Fruit fly (Drosophila melanogaster) whole organism, embryonic: Measurements from ENCODE around the gene atl.

Experiments
- CG10147 ChIP-seq: fragments of 200-800 bp; sonication (Bioruptor generic); optimal IDR thresholded peaks from 2 replicates; lab custom pipeline; 2019; ENCODE audit warnings: missing biosample characterization, mild to moderate bottlenecking, missing genetic modification characterization, moderate library complexity
- CG10979 ChIP-seq: fragments of 200-800 bp; sonication (Bioruptor generic); optimal IDR thresholded peaks from 2 replicates; lab custom pipeline; 2018; ENCODE audit warnings: missing biosample characterization, mild to moderate bottlenecking, missing genetic modification characterization, moderate library complexity
- CG11504 ChIP-seq: fragments of 200-800 bp; sonication (Bioruptor generic); optimal IDR thresholded peaks from 3 replicates; lab custom pipeline; 2019; ENCODE audit warnings: missing biosample characterization, mild to moderate bottlenecking, missing genetic modification characterization, moderate library complexity
- CG12391 ChIP-seq: fragments of 200-800 bp; sonication (Bioruptor generic); optimal IDR thresholded peaks from 3 replicates; lab custom pipeline; 2018; ENCODE audit warnings: missing biosample characterization, mild to moderate bottlenecking, missing genetic modification characterization, moderate library complexity
- CG12659 ChIP-seq: fragments of 200-800 bp; sonication (Bioruptor generic); optimal IDR thresholded peaks from 3 replicates; lab custom pipeline; 2017; ENCODE audit warnings: mild to moderate bottlenecking, missing biosample characterization, missing genetic modification reagents, missing genetic modification characterization
- CG12744 ChIP-seq: fragments of 200-800 bp; sonication (Bioruptor generic); optimal IDR thresholded peaks from 2 replicates; lab custom pipeline; 2016; ENCODE audit warnings: missing biosample characterization, missing genetic modification characterization
- CG1529 ChIP-seq: fragments of 200-800 bp; sonication (Bioruptor generic); optimal IDR thresholded peaks from 3 replicates; lab custom pipeline; 2018; ENCODE audit warnings: missing biosample characterization, missing genetic modification characterization
- CG17385 ChIP-seq: fragments of 200-800 bp; sonication (Bioruptor generic); optimal IDR thresholded peaks from 3 replicates; lab custom pipeline; 2018; ENCODE audit warnings: missing biosample characterization, mild to moderate bottlenecking, missing genetic modification characterization
- CG17829 ChIP-seq: fragments of 200-800 bp; optimal IDR thresholded peaks from 2 replicates; lab custom pipeline; 2019; ENCODE audit warnings: missing biosample characterization, mild to moderate bottlenecking, missing genetic modification characterization, moderate library complexity
- CG18262 ChIP-seq: fragments of 200-800 bp; optimal IDR thresholded peaks from 3 replicates; lab custom pipeline; 2019; ENCODE audit warnings: missing biosample characterization, mild to moderate bottlenecking, missing genetic modification characterization, moderate library complexity
- CG18599 ChIP-seq: fragments of 200-800 bp; sonication (Bioruptor generic); optimal IDR thresholded peaks from 3 replicates; lab custom pipeline; 2017; ENCODE audit warnings: missing biosample characterization, missing genetic modification characterization, mild to moderate bottlenecking, moderate library complexity, missing genetic modification reagents
- CG18764 ChIP-seq: fragments of 200-800 bp; sonication (Bioruptor generic); optimal IDR thresholded peaks from 3 replicates; lab custom pipeline; 2016; ENCODE audit warnings: missing biosample characterization, missing genetic modification characterization
- CG2678 ChIP-seq: fragments of 200-800 bp; sonication (Bioruptor generic); optimal IDR thresholded peaks from 3 replicates; lab custom pipeline; 2019; ENCODE audit warnings: missing biosample characterization, mild to moderate bottlenecking, missing genetic modification characterization, moderate library complexity
- CG32532 ChIP-seq: fragments of 200-800 bp; sonication (Bioruptor generic); IDR thresholded peaks from 2 replicates; pipeline ENCODE4 v1.3.6; 2022; ENCODE audit warnings: missing biosample characterization, missing genetic modification characterization
- CG3838 ChIP-seq: fragments of 200-800 bp; sonication (Bioruptor generic); optimal IDR thresholded peaks from 3 replicates; lab custom pipeline; 2016; ENCODE audit warnings: missing biosample characterization, missing genetic modification characterization
- CG4854 ChIP-seq: fragments of 200-800 bp; sonication (Bioruptor generic); optimal IDR thresholded peaks from 2 replicates; lab custom pipeline; 2016; ENCODE audit warnings: missing biosample characterization, missing genetic modification characterization, inconsistent platforms
- CG7928 ChIP-seq: fragments of 200-800 bp; sonication (Bioruptor generic); optimal IDR thresholded peaks from 2 replicates; lab custom pipeline; 2017; ENCODE audit warnings: missing biosample characterization, mild to moderate bottlenecking, missing genetic modification characterization
- CG8944 ChIP-seq: fragments of 200-800 bp; sonication (Bioruptor generic); optimal IDR thresholded peaks from 3 replicates; lab custom pipeline; 2016; ENCODE audit warnings: missing biosample characterization, missing genetic modification characterization
- Dip2 ChIP-seq: fragments of 200-800 bp; sonication (Bioruptor generic); IDR thresholded peaks from 2 replicates; pipeline ENCODE4 v1.3.6; 2022; ENCODE audit warnings: missing biosample characterization, missing genetic modification characterization
- E2f1 ChIP-seq: fragments of 200-800 bp; sonication (Bioruptor generic); IDR thresholded peaks from 2 replicates; pipeline ENCODE4 v1.3.6; 2022; ENCODE audit warnings: missing biosample characterization, missing genetic modification characterization
- Fer2 ChIP-seq: fragments of 200-800 bp; sonication (Bioruptor generic); optimal IDR thresholded peaks from 2 replicates; lab custom pipeline; 2018; ENCODE audit warnings: missing biosample characterization, mild to moderate bottlenecking, missing genetic modification characterization, moderate library complexity
- HLH54F ChIP-seq: fragments of 200-800 bp; sonication (Bioruptor generic); optimal IDR thresholded peaks from 3 replicates; lab custom pipeline; 2016; ENCODE audit warnings: missing biosample characterization, missing genetic modification characterization
- HmgZ ChIP-seq: fragments of 200-800 bp; sonication (Bioruptor generic); optimal IDR thresholded peaks from 2 replicates; lab custom pipeline; 2018; ENCODE audit warnings: missing biosample characterization, mild to moderate bottlenecking, missing genetic modification characterization
- MESR4 ChIP-seq: fragments of 200-800 bp; sonication (Bioruptor generic); optimal IDR thresholded peaks from 2 replicates; lab custom pipeline; 2018; ENCODE audit warnings: missing biosample characterization, mild to moderate bottlenecking, missing genetic modification characterization, moderate library complexity
- Mes4 ChIP-seq: fragments of 200-800 bp; sonication (Bioruptor generic); optimal IDR thresholded peaks from 2 replicates; lab custom pipeline; 2016; ENCODE audit warnings: missing biosample characterization, missing genetic modification characterization
- NC2β ChIP-seq: fragments of 200-800 bp; sonication (Bioruptor generic); optimal IDR thresholded peaks from 2 replicates; lab custom pipeline; 2016; ENCODE audit warnings: missing biosample characterization, missing genetic modification characterization
- Spps ChIP-seq: fragments of 200-800 bp; sonication (Bioruptor generic); optimal IDR thresholded peaks from 2 replicates; lab custom pipeline; 2018; ENCODE audit warnings: missing biosample characterization, mild to moderate bottlenecking, missing genetic modification characterization
- Stat92E ChIP-seq, 3 experiments: fragments of >200 bp in 2 of 3; fragments of 200-800 bp in 1 of 3; sonication (Bioruptor generic) in 1 of 3; optimal IDR thresholded peaks; 2 replicates each; lab custom pipeline; 2017 to 2019; ENCODE audit warnings: missing biosample characterization in 3 of 3, missing genetic modification characterization in 3 of 3, mild to moderate bottlenecking in 1 of 3, moderate library complexity in 1 of 3
- Usf ChIP-seq: fragments of 200-800 bp; sonication (Bioruptor generic); optimal IDR thresholded peaks from 2 replicates; lab custom pipeline; 2017; ENCODE audit warnings: missing genotype, missing biosample characterization, missing genetic modification characterization
- Xrp1 ChIP-seq: fragments of 200-800 bp; sonication (Bioruptor generic); IDR thresholded peaks from 2 replicates; pipeline ENCODE4 v1.3.6; 2022; ENCODE audit warnings: missing biosample characterization, missing genetic modification characterization
- ab ChIP-seq: fragments of 200-800 bp; sonication (Bioruptor generic); optimal IDR thresholded peaks from 2 replicates; lab custom pipeline; 2016; ENCODE audit warnings: missing biosample characterization, missing genetic modification characterization
- bcd ChIP-seq: fragments of 200-800 bp; sonication (Bioruptor generic); optimal IDR thresholded peaks from 2 replicates; lab custom pipeline; 2017; ENCODE audit warnings: missing biosample characterization, mild to moderate bottlenecking, missing genetic modification characterization
- cad ChIP-seq: fragments of >200 bp; optimal IDR thresholded peaks from 2 replicates; lab custom pipeline; 2017; ENCODE audit warnings: missing biosample characterization, missing genetic modification characterization
- danr ChIP-seq: fragments of 200-800 bp; sonication (Bioruptor generic); IDR thresholded peaks from 2 replicates; pipeline ENCODE4 v1.3.6; 2022; ENCODE audit warnings: missing biosample characterization, missing genetic modification characterization
- dati ChIP-seq: fragments of 200-800 bp; sonication (Bioruptor generic); IDR thresholded peaks from 2 replicates; pipeline ENCODE4 v1.3.6; 2022; ENCODE audit warnings: missing biosample characterization, missing genetic modification characterization
- disco-r ChIP-seq: fragments of 200-800 bp; sonication (Bioruptor generic); optimal IDR thresholded peaks from 2 replicates; lab custom pipeline; 2016; ENCODE audit warnings: missing biosample characterization, missing genetic modification characterization
- dm ChIP-seq: fragments of 200-800 bp; sonication (Bioruptor generic); optimal IDR thresholded peaks from 3 replicates; lab custom pipeline; 2016; ENCODE audit warnings: missing biosample characterization, missing genetic modification characterization
- en ChIP-seq: fragments of 200-800 bp; sonication (Bioruptor generic); optimal IDR thresholded peaks from 2 replicates; lab custom pipeline; 2016; ENCODE audit warnings: missing biosample characterization, missing genetic modification characterization
- fd3F ChIP-seq: fragments of 200-800 bp; sonication (Bioruptor generic); optimal IDR thresholded peaks from 2 replicates; lab custom pipeline; 2018; ENCODE audit warnings: missing biosample characterization, mild to moderate bottlenecking, missing genetic modification characterization, moderate library complexity
- fd64A ChIP-seq: fragments of 200-800 bp; sonication (Bioruptor generic); optimal IDR thresholded peaks from 3 replicates; lab custom pipeline; 2018; ENCODE audit warnings: missing biosample characterization, mild to moderate bottlenecking, missing genetic modification characterization
- ftz-f1 ChIP-seq: fragments of 200-800 bp; sonication (Bioruptor generic); optimal IDR thresholded peaks from 2 replicates; lab custom pipeline; 2016; ENCODE audit warnings: missing biosample characterization, missing genetic modification characterization
- lab ChIP-seq: fragments of 200-800 bp; sonication (Bioruptor generic); optimal IDR thresholded peaks from 3 replicates; lab custom pipeline; 2017; ENCODE audit warnings: missing biosample characterization, missing genetic modification characterization, mild to moderate bottlenecking, moderate library complexity, missing genetic modification reagents
- lilli ChIP-seq: fragments of 200-800 bp; sonication (Bioruptor generic); optimal IDR thresholded peaks from 3 replicates; lab custom pipeline; 2016; ENCODE audit warnings: missing biosample characterization, missing genetic modification characterization
- p53 ChIP-seq: fragments of 200-800 bp; sonication (Bioruptor generic); optimal IDR thresholded peaks from 2 replicates; lab custom pipeline; 2016; ENCODE audit warnings: missing biosample characterization, missing genetic modification characterization
- scrt ChIP-seq: fragments of 200-800 bp; sonication (Bioruptor generic); optimal IDR thresholded peaks from 2 replicates; lab custom pipeline; 2018; ENCODE audit warnings: missing biosample characterization, mild to moderate bottlenecking, missing genetic modification characterization, moderate library complexity
- sd ChIP-seq: fragments of 200-800 bp; sonication (Bioruptor generic); optimal IDR thresholded peaks from 3 replicates; lab custom pipeline; 2018; ENCODE audit warnings: missing biosample characterization, mild to moderate bottlenecking, missing genetic modification characterization, moderate library complexity
- sisA ChIP-seq: fragments of 200-800 bp; sonication (Bioruptor generic); IDR thresholded peaks from 2 replicates; pipeline ENCODE4 v1.3.6; 2022; ENCODE audit warnings: missing biosample characterization, missing genetic modification characterization
- slbo ChIP-seq: fragments of 200-800 bp; sonication (Bioruptor generic); IDR thresholded peaks from 2 replicates; pipeline ENCODE4 v1.3.6; 2022; ENCODE audit warnings: missing biosample characterization, missing genetic modification characterization
- tap ChIP-seq: fragments of 200-800 bp; optimal IDR thresholded peaks from 3 replicates; lab custom pipeline; 2019; ENCODE audit warnings: missing biosample characterization, mild to moderate bottlenecking, missing genetic modification characterization, moderate library complexity
- trem ChIP-seq: fragments of 200-800 bp; optimal IDR thresholded peaks from 3 replicates; lab custom pipeline; 2019; ENCODE audit warnings: missing biosample characterization, mild to moderate bottlenecking, missing genetic modification characterization, moderate library complexity
- trh ChIP-seq: fragments of 200-800 bp; sonication (Bioruptor generic); optimal IDR thresholded peaks from 2 replicates; lab custom pipeline; 2016; ENCODE audit warnings: missing biosample characterization, missing genetic modification characterization
- tup ChIP-seq: fragments of 200-800 bp; sonication (Bioruptor generic); optimal IDR thresholded peaks from 2 replicates; lab custom pipeline; 2016; ENCODE audit warnings: missing biosample characterization, mild to moderate bottlenecking, missing genetic modification characterization, moderate library complexity

atl gene

DNA sequence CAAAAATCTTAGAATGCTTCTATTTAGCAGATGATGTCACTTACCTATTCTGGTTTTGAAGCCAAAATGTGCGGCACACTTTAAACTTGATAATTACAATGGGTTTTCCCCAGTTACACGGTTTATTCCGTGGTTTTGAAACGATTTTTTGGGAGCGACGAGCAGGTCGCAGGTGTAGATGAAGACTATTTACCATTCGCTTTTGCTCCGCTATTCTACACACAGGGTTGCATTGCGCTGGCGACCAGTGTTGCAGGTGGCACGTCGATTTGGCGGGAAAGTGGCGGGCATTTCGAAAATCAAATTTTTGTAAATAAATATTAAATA is 42.8 kb upstream of the atl start, which contains the start of gene REPTOR (continued):
- TF ChIP-seq fd64A (GFP tag; lab: Kevin White, UChicago) (no peak), disco-r (GFP tag; lab: Kevin White, UChicago) (no peak), lilli (GFP tag; lab: Kevin White, UChicago) (peak; percentile 5), ab (GFP tag; lab: Kevin White, UChicago) (no peak), CG10147 (GFP tag; lab: Kevin White, UChicago) (peak; percentile 16), Mes4 (no peak), slbo (no peak), sd (tag; lab: Kevin White, UChicago) (peak; percentile 38), CG12391 (peak; percentile 44), HLH54F (no peak), scrt (GFP tag; lab: Kevin White, UChicago) (peak; percentile 44), CG12659 (peak; percentile 60), CG10979 (tag; lab: Kevin White, UChicago) (peak; percentile 23), dati (GFP tag; lab: Robert Waterston, UW) (no peak), CG3838 (no peak), CG18599 (GFP tag; lab: Kevin White, UChicago) (peak; percentile 54), CG4854 (GFP tag; lab: Kevin White, UChicago) (no peak), CG17385 (peak; percentile 40), CG11504 (tag; lab: Kevin White, UChicago) (peak; percentile 40), ftz-f1 (GFP tag; lab: Kevin White, UChicago) (peak; percentile 25), NC2β (GFP tag; lab: Kevin White, UChicago) (no peak), CG17829 (tag; lab: Kevin White, UChicago) (peak; percentile 63), Spps (no peak), tap (no peak), CG32532 (no peak), trh (GFP tag; lab: Kevin White, UChicago) (no peak), dm (GFP tag; lab: Kevin White, UChicago) (no peak), danr (GFP tag; lab: Robert Waterston, UW) (no peak), CG7928 (GFP tag; lab: Kevin White, UChicago) (peak; percentile 72), CG1529 (GFP tag; lab: Kevin White, UChicago) (peak; percentile 40), Fer2 (tag; lab: Kevin White, UChicago) (no peak), E2f1 (GFP tag; lab: Robert Waterston, UW) (no peak), HmgZ (peak; percentile 54), Stat92E (GFP tag; optimal IDR thresholded peaks at IDR 0.05; lab: Kevin White, UChicago) (peak in 1 of 3 experiments; percentile 55)

DNA sequence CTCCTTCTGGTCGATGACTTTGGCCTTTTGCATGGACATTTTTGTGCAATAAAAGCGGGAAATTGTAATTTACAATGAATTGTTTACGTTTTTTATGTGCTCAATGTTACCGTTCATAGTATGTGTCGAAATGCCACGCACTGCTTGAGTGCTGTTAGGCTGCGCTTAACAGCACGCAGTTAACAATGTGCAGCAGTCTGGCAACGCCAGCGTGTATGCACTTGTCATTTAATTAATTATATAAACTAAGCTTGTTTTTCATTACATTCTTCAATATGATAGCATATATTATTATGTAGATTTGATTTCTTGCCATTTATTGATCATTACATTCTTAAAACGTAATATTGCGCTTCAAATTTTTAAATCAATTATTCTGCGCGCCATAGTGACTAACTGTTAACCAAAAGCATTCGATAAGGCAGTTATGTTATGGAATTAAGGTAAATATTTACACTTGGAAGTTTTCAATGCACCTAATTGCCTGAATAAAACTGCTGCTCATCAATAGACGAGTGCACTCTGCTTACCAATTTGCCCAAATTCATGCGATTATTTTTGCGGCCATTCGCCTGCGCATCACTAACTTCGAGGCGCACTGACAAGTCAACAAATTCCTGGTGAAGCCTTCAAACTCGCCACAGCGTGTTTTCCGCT is 40.3 kb upstream of the atl start, which contains the start of the genes CG13625 and mld:
TSS of gene CG13625 (minus strand) at position 119 of the 657 bp plus-strand sequence.
TSS of gene mld (plus strand) at position 612 of the 657 bp plus-strand sequence.
- TF ChIP-seq Xrp1 (GFP tag; lab: Robert Waterston, UW) (no peak), CG8944 (no peak), tup (GFP tag; lab: Kevin White, UChicago) (no peak), CG18262 (tag; lab: Kevin White, UChicago) (peak; percentile 2), en (no peak), MESR4 (GFP tag; lab: Kevin White, UChicago) (peak; percentile 28), trem (tag; lab: Kevin White, UChicago) (peak; percentile 47), fd3F (no peak), Dip2 (GFP tag; lab: Robert Waterston, UW) (no peak), Usf (GFP tag; lab: Kevin White, UChicago) (no peak), bcd (no peak), cad (no peak), CG12744 (GFP tag; lab: Kevin White, UChicago) (no peak), p53 (GFP tag; lab: Kevin White, UChicago) (no peak), HmgZ (peak; percentile 7), CG10147 (GFP tag; lab: Kevin White, UChicago) (no peak), sisA (GFP tag; lab: Robert Waterston, UW) (no peak), CG18764 (GFP tag; lab: Kevin White, UChicago) (peak; percentile 3), CG2678 (peak; percentile 9), lab (GFP tag; lab: Kevin White, UChicago) (no peak)
